Fruit fly (Drosophila melanogaster) whole organism, embryonic: Measurements from ENCODE around the gene CycB3.

ENCODE experiments used
- bowl ChIP-seq: fragments of 200-800 bp; sonication (Bioruptor generic); IDR thresholded peaks from 2 replicates; pipeline ENCODE4 v1.3.6; 2022; ENCODE audit warnings: missing biosample characterization, missing genetic modification characterization
- h ChIP-seq: fragments of >200 bp; optimal IDR thresholded peaks from 2 replicates; lab custom pipeline; 2017

DNA sequence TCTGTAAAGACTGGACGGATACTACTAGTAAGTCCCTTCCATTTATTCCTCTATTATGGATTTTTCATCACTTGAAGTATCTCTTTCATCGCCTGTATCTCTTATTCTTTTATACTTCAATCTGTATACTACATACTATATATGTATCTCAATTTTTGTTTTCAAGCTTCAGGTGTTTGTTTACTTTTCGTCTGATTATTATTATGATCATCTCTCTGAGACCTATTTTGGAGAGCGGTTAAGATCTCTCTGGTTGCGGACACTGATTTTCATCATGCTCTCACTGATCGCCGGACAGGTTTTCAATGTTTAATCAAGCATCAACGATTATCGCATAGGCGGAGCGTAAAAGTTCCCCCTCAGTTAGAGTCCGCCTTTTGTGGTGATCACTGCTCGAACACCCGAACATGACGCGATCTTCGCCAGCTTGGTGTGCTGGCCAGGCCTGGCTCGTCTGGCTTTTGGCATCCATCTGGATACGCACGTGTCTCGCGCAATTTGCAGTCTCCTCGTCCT is 8.0 kb downstream of the CycB3 start, which contains the start of gene CG7016:
- TF ChIP-seq bowl (GFP tag; lab: Robert Waterston, UW): no peak
- no peak for TF ChIP-seq h (lab: Kevin White, UChicago)
